Worm (Caenorhabditis elegans) whole organism, L1 larva: ENCODE data around the gene ttr-16.

ENCODE experiments used
- C04F5.9 ChIP-seq: sonication (generic microtip); optimal IDR thresholded peaks from 2 replicates; lab custom pipeline; 2016; ENCODE audit warnings: missing genetic modification characterization, missing compliant biosample characterization
- C34B4.2 ChIP-seq: sonication (generic microtip); optimal IDR thresholded peaks from 2 replicates; lab custom pipeline; 2017; ENCODE audit warnings: mild to moderate bottlenecking, missing genetic modification characterization, missing compliant biosample characterization
- F16B12.6 ChIP-seq: fragments of 150-350 bp; optimal IDR thresholded peaks from 2 replicates; lab custom pipeline; 2014; ENCODE audit warnings: missing biosample characterization, missing genetic modification characterization
- aha-1 ChIP-seq: fragments of 150-350 bp; optimal IDR thresholded peaks from 2 replicates; lab custom pipeline; 2014; ENCODE audit warnings: missing biosample characterization, missing genetic modification characterization
- alr-1 ChIP-seq: fragments of 200-800 bp; sonication (Bioruptor generic); optimal IDR thresholded peaks from 2 replicates; lab custom pipeline; 2018; ENCODE audit warnings: borderline replicate concordance, mild to moderate bottlenecking, missing genetic modification characterization, missing compliant biosample characterization
- blmp-1 ChIP-seq: fragments of 150-350 bp; optimal IDR thresholded peaks from 2 replicates; lab custom pipeline; 2014; ENCODE audit warnings: missing biosample characterization, missing genetic modification characterization
- ceh-63 ChIP-seq: fragments of 200-800 bp; sonication (Bioruptor generic); optimal IDR thresholded peaks from 2 replicates; lab custom pipeline; 2018; ENCODE audit warnings: mild to moderate bottlenecking, missing genetic modification characterization, missing compliant biosample characterization
- ceh-90 ChIP-seq: sonication (generic microtip); optimal IDR thresholded peaks from 2 replicates; lab custom pipeline; 2016; ENCODE audit warnings: missing genetic modification characterization, missing compliant biosample characterization
- dpl-1 ChIP-seq, 3 experiments: fragments of 150-350 bp in 2 of 3; sonication (generic microtip) in 1 of 3; optimal IDR thresholded peaks; 2 replicates each; lab custom pipeline; 2014 to 2017; ENCODE audit warnings: missing biosample characterization in 3 of 3, missing genetic modification characterization in 3 of 3, missing genetic modification reagents in 3 of 3
- efl-3 ChIP-seq: fragments of 200-800 bp; sonication (Bioruptor generic); optimal IDR thresholded peaks from 2 replicates; lab custom pipeline; 2018; ENCODE audit warnings: mild to moderate bottlenecking, missing genetic modification characterization, missing compliant biosample characterization
- egl-13 ChIP-seq: sonication (generic microtip); optimal IDR thresholded peaks from 2 replicates; lab custom pipeline; 2016; ENCODE audit warnings: missing genotype, missing genetic modification reagents, missing genetic modification characterization, missing compliant biosample characterization
- elt-2 ChIP-seq: sonication (generic microtip); optimal IDR thresholded peaks from 2 replicates; lab custom pipeline; 2016; ENCODE audit warnings: missing genetic modification characterization, mild to moderate bottlenecking, inconsistent platforms, missing compliant biosample characterization, missing genetic modification reagents
- elt-3 ChIP-seq, 6 experiments: fragments of 150-350 bp in 1 of 6; sonication (generic microtip); optimal IDR thresholded peaks; 2 replicates each; lab custom pipeline; 2017 to 2018; ENCODE audit warnings: missing biosample characterization in 6 of 6, missing genetic modification characterization in 6 of 6, inconsistent platforms in 1 of 6
- fkh-4 ChIP-seq: sonication (generic microtip); optimal IDR thresholded peaks from 2 replicates; lab custom pipeline; 2016; ENCODE audit warnings: missing compliant biosample characterization, missing genetic modification characterization, borderline replicate concordance
- fos-1 ChIP-seq: fragments of 150-350 bp; optimal IDR thresholded peaks from 2 replicates; lab custom pipeline; 2014; ENCODE audit warnings: missing biosample characterization, missing genetic modification characterization
- isw-1 ChIP-seq: fragments of 200-800 bp; sonication (Bioruptor generic); IDR thresholded peaks from 2 replicates; pipeline ENCODE4 v1.3.6; 2022; ENCODE audit warnings: missing genetic modification characterization, missing compliant biosample characterization
- jun-1 ChIP-seq: fragments of 150-350 bp; optimal IDR thresholded peaks from 2 replicates; lab custom pipeline; 2014; ENCODE audit warnings: missing biosample characterization, missing genetic modification reagents, missing genetic modification characterization
- lin-14 ChIP-seq: fragments of 200-800 bp; sonication (Bioruptor generic); optimal IDR thresholded peaks from 2 replicates; lab custom pipeline; 2018; ENCODE audit warnings: mild to moderate bottlenecking, missing genetic modification characterization, moderate library complexity, missing compliant biosample characterization
- lin-35 ChIP-seq, 2 experiments: fragments of 150-350 bp; optimal IDR thresholded peaks; 2 replicates each; lab custom pipeline; 2014; ENCODE audit warnings: missing biosample characterization in 2 of 2, missing genetic modification characterization in 2 of 2, missing genetic modification reagents in 2 of 2
- lin-39 ChIP-seq: fragments of 150-350 bp; optimal IDR thresholded peaks from 2 replicates; lab custom pipeline; 2014; ENCODE audit warnings: missing biosample characterization, missing genetic modification reagents, missing genetic modification characterization
- mef-2 ChIP-seq: fragments of 150-350 bp; optimal IDR thresholded peaks from 2 replicates; lab custom pipeline; 2014; ENCODE audit warnings: missing biosample characterization, missing genetic modification characterization
- mep-1 ChIP-seq: fragments of 150-350 bp; optimal IDR thresholded peaks from 2 replicates; lab custom pipeline; 2014; ENCODE audit warnings: missing biosample characterization, missing genetic modification characterization
- nhr-11 ChIP-seq: fragments of 150-350 bp; optimal IDR thresholded peaks from 2 replicates; lab custom pipeline; 2014; ENCODE audit warnings: missing biosample characterization, missing genetic modification characterization
- nhr-19 ChIP-seq: fragments of 200-800 bp; sonication (Bioruptor generic); conservative IDR thresholded peaks from 2 replicates; pipeline ENCODE4 v1.3.6; 2022; ENCODE audit warnings: missing genetic modification characterization, missing compliant biosample characterization
- nhr-20 ChIP-seq: sonication (generic microtip); optimal IDR thresholded peaks from 2 replicates; lab custom pipeline; 2016; ENCODE audit warnings: mild to moderate bottlenecking, missing genetic modification characterization, missing compliant biosample characterization
- nhr-28 ChIP-seq: fragments of 150-350 bp; optimal IDR thresholded peaks from 2 replicates; lab custom pipeline; 2014; ENCODE audit warnings: missing biosample characterization, missing genetic modification characterization
- nhr-71 ChIP-seq: sonication (generic microtip); optimal IDR thresholded peaks from 2 replicates; lab custom pipeline; 2016; ENCODE audit warnings: mild to moderate bottlenecking, missing genetic modification characterization, moderate library complexity, missing compliant biosample characterization
- nhr-76 ChIP-seq: sonication (generic microtip); optimal IDR thresholded peaks from 2 replicates; lab custom pipeline; 2017; ENCODE audit warnings: missing biosample characterization, missing genetic modification characterization
- nhr-77 ChIP-seq: fragments of 150-350 bp; optimal IDR thresholded peaks from 2 replicates; lab custom pipeline; 2014; ENCODE audit warnings: missing biosample characterization, missing genetic modification characterization
- nhr-84 ChIP-seq: sonication (generic microtip); optimal IDR thresholded peaks from 2 replicates; lab custom pipeline; 2017; ENCODE audit warnings: missing biosample characterization, missing genetic modification characterization
- rnt-1 ChIP-seq: sonication (generic microtip); optimal IDR thresholded peaks from 2 replicates; lab custom pipeline; 2016; ENCODE audit warnings: mild to moderate bottlenecking, missing genetic modification characterization, moderate library complexity, missing compliant biosample characterization
- skn-1 ChIP-seq: fragments of 150-350 bp; optimal IDR thresholded peaks from 2 replicates; lab custom pipeline; 2014; ENCODE audit warnings: missing biosample characterization, missing genetic modification characterization
- snpc-4 ChIP-seq: fragments of 150-350 bp; optimal IDR thresholded peaks from 2 replicates; lab custom pipeline; 2014; ENCODE audit warnings: missing biosample characterization, missing genetic modification characterization
- snu-23 ChIP-seq: sonication (generic microtip); optimal IDR thresholded peaks from 2 replicates; lab custom pipeline; 2016; ENCODE audit warnings: missing genetic modification characterization, missing compliant biosample characterization
- sup-37 ChIP-seq: fragments of 200-800 bp; sonication (Bioruptor generic); optimal IDR thresholded peaks from 2 replicates; lab custom pipeline; 2018; ENCODE audit warnings: mild to moderate bottlenecking, missing genetic modification characterization, missing compliant biosample characterization
- swsn-7 ChIP-seq: sonication (generic microtip); optimal IDR thresholded peaks from 2 replicates; lab custom pipeline; 2016; ENCODE audit warnings: missing genetic modification characterization, missing compliant biosample characterization
- tbx-2 ChIP-seq: sonication (generic microtip); optimal IDR thresholded peaks from 2 replicates; lab custom pipeline; 2016; ENCODE audit warnings: missing genetic modification characterization, missing compliant biosample characterization
- tlp-1 ChIP-seq: fragments of 150-350 bp; optimal IDR thresholded peaks from 2 replicates; lab custom pipeline; 2014; ENCODE audit warnings: missing biosample characterization, missing genetic modification characterization
- unc-130 ChIP-seq: fragments of 150-350 bp; optimal IDR thresholded peaks from 2 replicates; lab custom pipeline; 2017; ENCODE audit warnings: missing biosample characterization, missing genetic modification characterization, inconsistent platforms
- unc-62 ChIP-seq: fragments of 150-350 bp; optimal IDR thresholded peaks from 2 replicates; lab custom pipeline; 2014; ENCODE audit warnings: missing biosample characterization, missing genetic modification reagents, missing genetic modification characterization
- unc-86 ChIP-seq: sonication (generic microtip); optimal IDR thresholded peaks from 2 replicates; lab custom pipeline; 2016; ENCODE audit warnings: missing genetic modification characterization, missing compliant biosample characterization
- unc-98 ChIP-seq: fragments of 200-800 bp; sonication (Bioruptor generic); IDR thresholded peaks from 2 replicates; pipeline ENCODE4 v1.3.6; 2022; ENCODE audit warnings: missing genetic modification characterization, missing compliant biosample characterization
- vab-15 ChIP-seq: sonication (generic microtip); optimal IDR thresholded peaks from 2 replicates; lab custom pipeline; 2017; ENCODE audit warnings: missing genotype, mild to moderate bottlenecking, missing genetic modification characterization, missing compliant biosample characterization
- xbp-1 ChIP-seq: sonication (generic microtip); optimal IDR thresholded peaks from 2 replicates; lab custom pipeline; 2016; ENCODE audit warnings: missing genetic modification characterization, missing compliant biosample characterization
- zag-1 ChIP-seq: fragments of 150-350 bp; optimal IDR thresholded peaks from 2 replicates; lab custom pipeline; 2014; ENCODE audit warnings: missing biosample characterization, missing genetic modification characterization
- zip-4 ChIP-seq: fragments of 200-800 bp; sonication (Bioruptor generic); optimal IDR thresholded peaks from 2 replicates; lab custom pipeline; 2018; ENCODE audit warnings: mild to moderate bottlenecking, missing genetic modification characterization, moderate library complexity, missing compliant biosample characterization

Gene ttr-16

DNA sequence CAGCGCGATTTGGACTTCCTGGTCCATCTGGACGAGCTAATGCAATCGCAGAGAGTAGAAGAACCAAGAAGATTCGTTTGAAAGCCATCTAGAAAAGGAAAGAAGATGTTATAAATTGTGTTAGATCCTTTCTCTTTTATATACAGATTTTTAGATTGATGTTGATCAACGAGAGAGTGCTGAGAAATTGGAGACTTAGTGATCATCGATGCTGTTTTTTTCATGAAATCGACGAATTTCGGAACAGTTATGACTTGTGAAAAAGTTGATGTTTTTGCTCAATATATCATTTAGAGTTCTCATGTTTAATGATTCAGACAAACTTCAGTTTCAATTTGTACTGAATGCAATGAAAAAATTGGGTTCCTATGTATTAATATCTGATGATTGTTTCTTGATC is 38.7 kb upstream of the ttr-16 start, which contains the start of gene srlf-17:
TSS of gene srlf-17 (minus strand) at position 101 of the 400 bp plus-strand sequence.
- TF ChIP-seq dpl-1 (GFP tag; optimal IDR thresholded peaks at IDR 0.05; lab: Kevin White, UChicago) (no peak), nhr-11 (tag; lab: Kevin White, UChicago) (no peak), fkh-4 (tag; lab: Kevin White, UChicago) (no peak), unc-86 (no peak), nhr-84 (tag; lab: Kevin White, UChicago) (no peak), C04F5.9 (tag; lab: Kevin White, UChicago) (no peak), aha-1 (no peak), tbx-2 (tag; lab: Kevin White, UChicago) (no peak), mep-1 (no peak), lin-39 (tag; lab: Kevin White, UChicago) (no peak), egl-13 (tag; lab: Kevin White, UChicago) (no peak), unc-98 (GFP tag; lab: Robert Waterston, UW) (no peak), fos-1 (tag; lab: Kevin White, UChicago) (no peak), nhr-28 (no peak), sup-37 (GFP tag; lab: Kevin White, UChicago) (no peak), jun-1 (tag; lab: Kevin White, UChicago) (no peak), unc-130 (tag; lab: Kevin White, UChicago) (no peak), snpc-4 (tag; lab: Kevin White, UChicago) (no peak), nhr-76 (tag; lab: Kevin White, UChicago) (no peak), elt-3 (tag; optimal IDR thresholded peaks at IDR 0.05; lab: Kevin White, UChicago) (no peak)

DNA sequence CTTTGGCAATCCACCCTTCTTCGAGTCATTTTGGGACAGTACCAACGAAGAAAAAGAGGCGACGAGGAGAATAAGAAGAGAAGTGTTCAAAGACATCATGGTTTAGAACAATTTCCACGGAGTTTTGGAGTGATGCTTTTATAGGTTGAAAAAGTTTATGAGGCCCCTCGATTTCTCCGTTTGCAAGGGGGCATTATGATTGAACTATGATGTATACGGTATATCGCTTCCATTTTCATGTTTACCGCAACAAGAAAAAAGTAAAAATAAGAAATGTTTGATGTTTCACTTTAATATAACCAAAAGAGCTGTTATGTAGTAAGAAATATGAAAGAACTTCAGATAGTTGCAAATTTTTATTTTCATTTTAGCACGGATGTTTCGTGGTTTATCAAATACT is 37.4 kb upstream of the ttr-16 start, which contains the start of gene srlf-18:
TSS of gene srlf-18 (minus strand) at position 101 of the 400 bp plus-strand sequence.
- TF ChIP-seq unc-86 (no peak), dpl-1 (GFP tag; optimal IDR thresholded peaks at IDR 0.05; lab: Kevin White, UChicago) (no peak)
- TF ChIP-seq, all 84 proteins: peak for 0

DNA sequence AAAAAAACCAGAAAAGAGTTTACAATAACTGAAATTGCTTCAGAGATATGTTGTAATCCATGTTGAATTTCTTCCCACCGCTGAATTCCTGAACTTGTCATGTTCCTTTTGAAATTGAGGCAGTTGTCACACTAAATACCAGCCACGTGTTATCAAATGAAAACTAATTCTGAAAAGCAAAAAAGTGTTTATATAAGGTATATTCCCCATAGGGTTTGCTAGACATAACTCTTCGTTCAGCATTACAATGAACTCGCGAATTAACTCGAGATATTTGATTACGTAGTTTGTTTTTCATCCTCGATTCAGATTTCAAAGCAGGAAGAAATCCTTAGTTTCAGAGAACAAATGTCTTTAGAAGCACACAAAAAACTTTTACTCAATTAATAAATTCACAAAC is 36.3 kb upstream of the ttr-16 start, which contains the start of gene str-3:
TSS of gene str-3 (minus strand) at position 101 of the 400 bp plus-strand sequence.
- TF ChIP-seq F16B12.6 (tag; lab: Kevin White, UChicago) (no peak), C34B4.2 (tag; lab: Kevin White, UChicago) (no peak), nhr-19 (GFP tag; lab: Robert Waterston, UW) (no peak), nhr-84 (tag; lab: Kevin White, UChicago) (no peak), skn-1 (tag; lab: Kevin White, UChicago) (no peak), blmp-1 (tag; lab: Kevin White, UChicago) (no peak), snpc-4 (tag; lab: Kevin White, UChicago) (no peak), fkh-4 (tag; lab: Kevin White, UChicago) (no peak), nhr-77 (no peak), tlp-1 (tag; lab: Kevin White, UChicago) (no peak), nhr-20 (no peak), lin-14 (GFP tag; lab: Kevin White, UChicago) (no peak), efl-3 (no peak), lin-35 (GFP tag; optimal IDR thresholded peaks at IDR 0.05; lab: Kevin White, UChicago) (no peak)

DNA sequence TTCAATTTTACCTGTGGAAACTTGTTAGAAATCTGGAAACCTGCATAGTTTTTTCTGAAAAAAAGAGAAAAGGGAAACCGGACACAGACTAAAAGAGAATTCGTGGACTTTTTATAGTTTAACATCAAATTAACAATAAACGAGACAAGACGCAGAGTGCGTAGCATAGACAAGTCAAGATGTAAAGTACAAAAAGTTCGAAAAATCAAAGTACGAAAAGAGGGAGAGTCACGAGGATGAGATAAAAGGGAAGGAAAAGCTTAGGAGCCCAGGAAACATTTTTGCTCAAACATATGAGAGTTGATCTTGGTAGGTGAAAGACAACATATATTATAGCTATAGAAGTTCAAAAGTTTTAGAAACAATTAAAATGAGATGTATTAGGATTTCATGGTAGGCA is 33.9 kb upstream of the ttr-16 start, which contains the start of gene M7.12:
TSS of gene M7.12 (minus strand) at position 188 of the 400 bp plus-strand sequence.
- TF ChIP-seq ceh-90 (tag; lab: Kevin White, UChicago): no peak
- no peak for TF ChIP-seq tlp-1 (tag; lab: Kevin White, UChicago)
- no peak for TF ChIP-seq efl-3
- peak; percentile 47 for TF ChIP-seq nhr-20
- TF ChIP-seq fos-1 (tag; lab: Kevin White, UChicago): no peak
- no peak for TF ChIP-seq fkh-4 (tag; lab: Kevin White, UChicago)
- TF ChIP-seq nhr-11 (tag; lab: Kevin White, UChicago): no peak
- TF ChIP-seq zag-1 (tag; lab: Kevin White, UChicago): no peak
- no peak for TF ChIP-seq vab-15
- no peak for TF ChIP-seq skn-1 (tag; lab: Kevin White, UChicago)
- TF ChIP-seq zip-4 (GFP tag; lab: Kevin White, UChicago): no peak
- TF ChIP-seq unc-62: no peak
- peak; percentile 37 for TF ChIP-seq snu-23 (GFP tag; lab: Kevin White, UChicago)
- TF ChIP-seq elt-2 (tag; lab: Kevin White, UChicago): no peak
- no peak for TF ChIP-seq isw-1
- no peak for TF ChIP-seq lin-35 (GFP tag; optimal IDR thresholded peaks at IDR 0.05; lab: Kevin White, UChicago)
- TF ChIP-seq alr-1: no peak
- TF ChIP-seq swsn-7 (tag; lab: Kevin White, UChicago): peak; percentile 20
- TF ChIP-seq ceh-63: no peak
- no peak for TF ChIP-seq elt-3 (tag; optimal IDR thresholded peaks at IDR 0.05; lab: Kevin White, UChicago)
- TF ChIP-seq nhr-71 (tag; lab: Kevin White, UChicago): peak; percentile 69
- peak; percentile 10 for TF ChIP-seq mep-1
- TF ChIP-seq rnt-1 (tag; lab: Kevin White, UChicago): peak; percentile 41
- TF ChIP-seq xbp-1: peak; percentile 1
- no peak for TF ChIP-seq mef-2 (tag; lab: Kevin White, UChicago)
